Fruit fly (Drosophila melanogaster) Kc167 (cell line): ENCODE measurements around the gene Idua.

ENCODE experiments used
- Myc ChIP-seq: fragments of >200 bp; optimal IDR thresholded peaks from 2 replicates; lab custom pipeline; 2017; ENCODE audit warnings: missing external identifiers
- Sin3A ChIP-seq: fragments of >200 bp; optimal IDR thresholded peaks from 2 replicates; lab custom pipeline; 2018; ENCODE audit warnings: missing external identifiers
- h ChIP-seq: fragments of >200 bp; optimal IDR thresholded peaks from 3 replicates; lab custom pipeline; 2018; ENCODE audit warnings: missing external identifiers
- insv ChIP-seq: fragments of >200 bp; optimal IDR thresholded peaks from 3 replicates; lab custom pipeline; 2018; ENCODE audit warnings: missing external identifiers
- psq ChIP-seq: fragments of >200 bp; optimal IDR thresholded peaks from 2 replicates; lab custom pipeline; 2017; ENCODE audit warnings: missing external identifiers
- ttk ChIP-seq: sonication (Bioruptor generic); optimal IDR thresholded peaks from 2 replicates; lab custom pipeline; 2017; ENCODE audit warnings: missing external identifiers

Gene Idua

DNA sequence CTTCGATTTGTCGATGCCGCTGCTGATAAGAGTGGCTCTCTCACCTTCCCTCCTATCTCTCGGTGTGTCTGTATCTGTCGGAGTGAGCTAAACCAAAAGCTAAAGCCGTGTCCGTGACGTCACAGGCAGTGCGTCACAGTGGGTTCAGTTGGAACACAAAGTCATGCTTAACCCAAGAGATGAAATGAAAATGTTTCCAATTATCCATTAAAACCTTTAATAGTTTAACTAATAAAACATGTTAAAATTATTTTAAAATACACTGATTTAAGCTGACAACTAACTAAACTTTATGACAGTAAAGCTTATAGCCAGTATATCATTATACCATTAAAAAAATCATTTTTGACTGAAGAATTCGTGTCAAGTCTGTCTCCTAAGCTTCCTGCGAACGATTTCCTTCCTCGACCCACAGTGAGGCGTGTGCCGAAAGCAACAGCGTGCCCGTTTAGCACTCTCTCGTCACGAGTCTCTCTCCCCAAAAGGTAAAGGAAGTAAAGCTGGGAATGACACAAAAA, at the start of gene Idua:
Idua (minus strand) TSS at position 51 of the 518 bp plus-strand sequence.
- TF ChIP-seq Myc (lab: Kevin White, UChicago) (no peak), psq (no peak), insv (lab: Kevin White, UChicago) (no peak), h (no peak)

DNA sequence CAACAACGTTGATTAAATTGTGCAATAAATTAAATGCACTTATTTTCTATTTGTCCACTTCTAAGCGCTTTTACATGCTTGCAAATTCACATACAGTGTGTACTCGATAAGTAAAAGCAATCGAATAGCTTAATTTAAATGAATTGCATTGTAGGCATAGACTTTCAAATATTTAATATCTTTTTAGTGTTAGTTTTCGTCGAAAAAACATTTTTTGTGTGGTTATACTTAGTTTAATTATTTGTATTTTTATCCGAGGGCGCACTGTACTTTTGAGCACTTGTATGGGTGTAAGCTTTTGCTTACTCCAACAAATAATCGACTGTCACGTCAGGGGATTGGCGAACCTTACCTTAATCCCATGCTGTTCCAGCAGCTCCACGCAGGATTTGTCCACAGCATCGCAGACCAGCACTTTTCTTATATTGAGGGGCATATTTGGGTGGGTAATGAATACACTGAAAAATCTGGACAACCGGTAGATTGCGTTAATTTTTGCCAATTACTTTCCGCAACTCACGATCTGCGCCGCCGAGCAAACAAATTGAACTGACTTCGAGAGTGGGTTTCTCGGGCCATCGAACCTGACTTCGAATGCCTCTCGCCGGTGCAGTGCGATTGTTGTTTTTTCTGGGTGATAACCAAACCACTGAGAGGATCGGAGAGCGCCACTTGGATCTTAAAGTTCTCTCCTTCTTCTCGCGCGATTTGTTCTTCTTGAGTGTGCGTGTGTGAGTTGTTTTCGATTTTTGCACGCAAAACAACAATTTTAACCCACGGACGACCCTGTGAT, 42.5 kb upstream of the Idua start, which contains the start of gene CG6287:
CG6287 (minus strand) TSS at position 556 of the 793 bp plus-strand sequence.
- no peak for TF ChIP-seq ttk (lab: Kevin White, UChicago)
- no peak for TF ChIP-seq insv (lab: Kevin White, UChicago)
- no peak for TF ChIP-seq Myc (lab: Kevin White, UChicago)
- TF ChIP-seq psq: no peak
- TF ChIP-seq h: no peak
- no peak for TF ChIP-seq Sin3A (lab: Kevin White, UChicago)

DNA sequence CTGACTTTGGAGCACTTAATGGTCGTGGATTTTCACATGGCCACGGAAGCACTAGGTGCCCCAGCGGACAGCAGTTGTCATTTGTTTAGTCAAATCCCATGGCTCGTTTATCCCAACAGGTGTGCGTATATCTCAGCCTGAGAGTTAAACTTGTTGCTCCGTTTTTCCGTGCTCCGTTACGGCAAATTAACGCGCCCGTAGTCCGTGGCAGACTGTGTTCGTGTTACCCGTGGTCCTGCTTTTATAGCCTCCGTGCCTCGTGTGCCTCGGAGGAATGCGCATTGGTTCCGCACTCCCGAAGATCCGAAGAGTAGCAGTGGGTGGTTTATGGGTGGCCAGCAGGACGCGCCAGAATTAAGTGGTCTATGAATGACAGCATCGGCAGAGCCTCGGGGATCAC, 36.1 kb upstream of the Idua start, which contains the start of gene Gyc32E:
Gyc32E (minus strand) TSS at position 133 of the 400 bp plus-strand sequence.
- TF ChIP-seq Sin3A (lab: Kevin White, UChicago) (no peak), Myc (lab: Kevin White, UChicago) (no peak), psq (no peak), insv (lab: Kevin White, UChicago) (no peak), h (no peak), ttk (lab: Kevin White, UChicago) (no peak)

DNA sequence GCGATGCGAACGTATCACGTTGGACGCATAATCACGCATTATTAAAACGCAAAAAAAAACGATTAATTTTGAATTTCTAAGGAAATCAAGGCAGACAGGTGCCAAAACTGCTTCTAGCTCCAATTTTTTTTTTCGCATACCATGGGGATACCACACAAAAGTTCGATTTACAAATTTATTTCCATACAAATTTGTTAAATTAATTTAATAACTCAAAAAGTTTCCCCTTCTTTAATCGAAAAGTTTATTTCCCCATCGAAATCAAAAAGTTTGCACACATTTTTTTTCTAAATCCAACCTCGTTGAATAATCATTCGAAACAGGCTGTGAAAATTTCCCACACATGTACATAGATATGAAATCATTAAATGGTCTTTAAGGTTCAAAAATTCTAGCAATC, 32.5 kb upstream of the Idua start, which contains the start of gene CG31867:
CG31867 (minus strand) TSS at position 101 of the 400 bp plus-strand sequence.
- TF ChIP-seq psq (no peak), ttk (lab: Kevin White, UChicago) (no peak), Sin3A (lab: Kevin White, UChicago) (no peak), insv (lab: Kevin White, UChicago) (no peak), Myc (lab: Kevin White, UChicago) (no peak), h (no peak)

DNA sequence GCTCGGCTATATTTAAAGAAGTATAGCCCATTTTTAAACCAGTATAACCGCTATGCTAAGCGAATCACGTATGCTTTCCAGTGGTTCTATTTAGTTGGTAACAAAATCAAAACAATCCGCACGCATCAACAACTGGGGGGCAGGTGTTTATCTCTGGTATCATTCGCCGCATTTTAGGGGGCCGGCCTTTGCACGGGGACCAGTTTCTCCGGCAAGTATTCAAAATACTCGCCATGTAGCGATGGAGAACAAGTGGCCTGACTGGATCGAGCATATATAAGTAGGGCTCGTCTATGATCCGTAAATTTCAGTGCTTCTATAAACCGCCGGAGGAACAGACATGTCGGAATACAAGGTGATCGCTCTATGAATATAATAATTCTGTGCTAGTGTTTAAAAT, 23.2 kb upstream of the Idua start, which contains the start of gene hgo:
hgo (plus strand) TSS at position 301 of the 400 bp plus-strand sequence.
- no peak for TF ChIP-seq psq
- TF ChIP-seq h: no peak
- no peak for TF ChIP-seq Myc (lab: Kevin White, UChicago)
- TF ChIP-seq ttk (lab: Kevin White, UChicago): no peak
- TF ChIP-seq Sin3A (lab: Kevin White, UChicago): no peak
- no peak for TF ChIP-seq insv (lab: Kevin White, UChicago)

DNA sequence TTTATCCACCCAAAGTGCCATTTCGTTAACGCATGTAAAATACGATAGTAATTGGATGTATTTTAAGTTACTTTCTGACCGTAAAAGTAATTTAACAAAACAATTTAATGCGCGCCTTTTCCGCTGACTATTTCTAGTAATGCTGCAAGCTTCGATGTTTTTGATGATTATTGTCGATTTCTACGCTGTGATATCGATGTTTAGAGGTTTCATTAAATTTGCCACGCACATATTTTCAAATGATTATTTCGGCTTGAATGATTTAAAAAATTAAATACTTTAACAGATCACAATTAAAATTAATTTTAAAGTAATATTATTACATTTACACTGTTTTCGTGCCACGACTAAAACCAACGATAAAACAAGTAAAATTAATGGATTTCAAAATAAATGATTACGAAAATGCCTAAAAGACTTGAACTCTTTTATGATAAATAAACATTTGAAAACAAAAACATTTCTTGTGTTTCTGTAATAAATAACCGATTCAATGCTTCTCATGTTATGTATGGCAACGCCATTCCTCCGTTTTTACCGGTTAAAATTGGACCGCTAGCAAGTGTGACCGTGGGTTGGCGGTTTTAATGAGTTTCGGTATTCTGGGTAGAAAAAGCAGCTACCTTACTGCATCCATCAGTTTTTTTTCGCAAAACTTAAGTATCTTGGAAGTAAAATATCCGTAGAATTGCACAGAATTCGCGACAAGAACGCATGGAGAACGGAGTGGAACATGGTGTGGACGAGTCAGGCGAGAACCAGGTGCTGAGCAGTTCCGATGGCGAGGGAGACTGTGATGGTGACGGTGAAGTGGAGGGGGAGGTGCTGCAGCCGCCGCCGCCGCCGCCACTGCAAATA, 17.5 kb upstream of the Idua start, which contains the start of the genes RfC38 and CG4751:
RfC38 (minus strand) TSS at position 495 of the 858 bp plus-strand sequence.
CG4751 (plus strand) TSS at position 587 of the 858 bp plus-strand sequence.
- no peak for TF ChIP-seq Sin3A (lab: Kevin White, UChicago)
- no peak for TF ChIP-seq insv (lab: Kevin White, UChicago)
- TF ChIP-seq ttk (lab: Kevin White, UChicago): no peak
- TF ChIP-seq Myc (lab: Kevin White, UChicago): no peak
- TF ChIP-seq psq: no peak
- TF ChIP-seq h: no peak

DNA sequence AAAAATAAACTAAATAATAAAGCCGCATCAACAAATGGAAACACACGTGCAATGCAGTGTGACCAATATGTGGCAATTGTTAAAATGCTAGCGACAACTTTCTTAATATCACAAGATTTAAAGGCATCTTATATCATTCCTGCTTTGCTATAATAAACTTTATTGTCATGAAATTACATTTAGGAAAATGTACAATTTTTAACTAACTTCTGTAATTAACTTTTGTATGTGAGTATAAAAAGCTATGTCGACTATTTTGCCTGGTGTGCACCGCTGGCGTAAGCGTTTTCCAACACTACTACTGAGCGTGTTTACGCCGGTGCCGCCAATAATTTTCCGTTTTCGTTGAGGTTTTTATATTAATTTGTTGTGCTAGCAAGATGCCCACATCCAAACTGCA, 10.6 kb upstream of the Idua start, which contains the start of the genes Csl4 and Nup160:
Csl4 (minus strand) TSS at position 69 of the 400 bp plus-strand sequence.
Nup160 (plus strand) TSS at position 279 of the 400 bp plus-strand sequence.
- TF ChIP-seq ttk (lab: Kevin White, UChicago) (no peak), insv (lab: Kevin White, UChicago) (no peak), psq (no peak), h (no peak), Sin3A (lab: Kevin White, UChicago) (no peak), Myc (lab: Kevin White, UChicago) (no peak)

DNA sequence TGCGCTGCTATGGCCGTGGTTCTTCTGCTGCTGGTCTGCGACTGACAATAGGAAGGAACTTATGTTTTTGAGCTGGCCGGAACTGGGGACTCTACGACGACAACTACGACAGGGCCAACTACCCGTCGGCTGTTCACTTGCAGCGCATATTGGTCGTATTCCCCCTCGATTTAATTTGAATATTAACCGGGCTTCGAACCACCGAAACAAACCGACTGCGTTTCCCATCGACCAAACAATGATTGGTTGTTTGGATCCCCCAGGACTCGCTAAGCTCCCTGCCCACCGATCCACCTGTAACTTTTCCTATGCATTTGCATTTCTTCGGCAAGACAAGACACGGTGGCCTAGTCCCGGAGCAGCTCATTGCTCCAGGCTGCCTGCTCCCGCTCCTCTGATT, 8.8 kb upstream of the Idua start, which contains the start of gene Dnaaf4:
Dnaaf4 (minus strand) TSS at position 101 of the 400 bp plus-strand sequence.
- TF ChIP-seq psq: no peak
- no peak for TF ChIP-seq Myc (lab: Kevin White, UChicago)
- TF ChIP-seq Sin3A (lab: Kevin White, UChicago): no peak
- TF ChIP-seq insv (lab: Kevin White, UChicago): no peak
- TF ChIP-seq ttk (lab: Kevin White, UChicago): no peak
- TF ChIP-seq h: no peak

DNA sequence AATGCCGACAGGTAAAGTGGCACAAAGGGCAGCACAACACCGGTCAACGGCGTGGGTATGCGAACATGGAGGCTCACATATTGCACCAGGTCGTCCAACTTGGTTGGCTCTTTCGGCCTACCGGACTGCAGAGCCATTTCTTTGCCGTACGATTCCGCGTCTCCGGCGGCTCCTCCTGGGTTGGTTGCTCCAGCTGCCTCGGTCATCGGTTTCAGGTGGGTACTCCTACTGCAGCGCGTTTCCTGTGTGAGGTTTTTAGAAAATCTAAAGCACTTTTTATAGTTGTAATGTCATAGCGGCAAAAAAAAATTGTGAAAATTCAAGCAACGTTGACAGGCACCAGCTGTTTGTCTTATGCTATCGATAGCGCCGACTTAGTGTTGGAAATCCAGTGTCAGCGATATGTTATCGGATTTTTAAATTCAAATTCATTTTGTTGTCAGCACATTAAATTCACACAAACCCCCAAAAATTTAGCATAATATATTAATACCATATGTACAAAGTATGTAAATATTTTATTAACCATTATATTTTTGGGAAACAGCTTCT, 7.2 kb upstream of the Idua start, which contains the start of gene CG6230:
CG6230 (minus strand) TSS at position 354 of the 552 bp plus-strand sequence.
- TF ChIP-seq psq (no peak), Myc (lab: Kevin White, UChicago) (no peak), insv (lab: Kevin White, UChicago) (no peak), Sin3A (lab: Kevin White, UChicago) (no peak), ttk (lab: Kevin White, UChicago) (no peak), h (no peak)

DNA sequence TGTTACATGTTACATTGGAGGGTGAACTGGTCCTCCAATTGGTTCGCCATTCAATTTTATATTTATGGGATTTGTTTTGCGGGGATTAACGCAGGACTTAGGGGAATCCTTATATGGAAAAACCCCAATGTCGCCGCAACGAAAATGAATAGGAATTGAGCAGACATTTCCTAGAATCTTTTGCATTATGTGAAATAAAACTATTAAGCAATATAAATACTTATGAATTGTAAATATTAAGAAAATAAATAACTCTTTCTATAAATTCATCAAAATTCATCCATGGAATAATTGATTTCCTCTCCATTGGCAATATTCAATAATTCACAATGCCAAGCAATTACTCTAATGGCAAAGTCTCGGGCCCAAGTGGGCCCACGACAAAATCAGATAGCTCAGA, 853 bp upstream of the Idua start, which contains the start of gene Gr32a:
Gr32a (plus strand) TSS at position 301 of the 400 bp plus-strand sequence.
- TF ChIP-seq insv (lab: Kevin White, UChicago) (no peak), Sin3A (lab: Kevin White, UChicago) (no peak), ttk (lab: Kevin White, UChicago) (no peak), psq (no peak), h (no peak), Myc (lab: Kevin White, UChicago) (no peak)
